Fruit fly (Drosophila melanogaster) whole organism, embryonic: ENCODE data around the gene cype.
A peak's percentile ranks its signal among the peaks of the same experiment; 100 is the strongest.

Experiments
- Bdp1 ChIP-seq: fragments of 200-800 bp; sonication (Bioruptor generic); optimal IDR thresholded peaks from 3 replicates; lab custom pipeline; 2016; ENCODE audit warnings: missing biosample characterization, missing genetic modification characterization
- C15 ChIP-seq: fragments of 200-800 bp; sonication (Bioruptor generic); IDR thresholded peaks from 3 replicates; pipeline ENCODE4 v1.3.6; 2022; ENCODE audit warnings: missing biosample characterization, missing genetic modification characterization
- CG11504 ChIP-seq: fragments of 200-800 bp; sonication (Bioruptor generic); optimal IDR thresholded peaks from 3 replicates; lab custom pipeline; 2019; ENCODE audit warnings: missing biosample characterization, mild to moderate bottlenecking, missing genetic modification characterization, moderate library complexity
- CTCF ChIP-seq: fragments of 200-800 bp; sonication (Bioruptor generic); optimal IDR thresholded peaks from 2 replicates; lab custom pipeline; 2017; ENCODE audit warnings: missing biosample characterization, mild to moderate bottlenecking, missing genetic modification characterization, moderate library complexity
- Neu2 ChIP-seq: fragments of 200-800 bp; sonication (Bioruptor generic); optimal IDR thresholded peaks from 3 replicates; lab custom pipeline; 2016; ENCODE audit warnings: missing biosample characterization, missing genetic modification characterization, borderline replicate concordance
- Vsx1 ChIP-seq: fragments of 200-800 bp; sonication (Bioruptor generic); optimal IDR thresholded peaks from 2 replicates; lab custom pipeline; 2017; ENCODE audit warnings: missing biosample characterization, mild to moderate bottlenecking, missing genetic modification characterization, missing genetic modification reagents
- lov ChIP-seq, 2 experiments: fragments of 200-800 bp in 1 of 2; fragments of >200 bp in 1 of 2; sonication (Bioruptor generic) in 1 of 2; IDR thresholded peaks in 1 of 2; optimal IDR thresholded peaks in 1 of 2; 2 replicates in 1 of 2; 3 replicates in 1 of 2; pipeline versions ENCODE4 v1.3.6 to Lab custom; 2017 to 2022; ENCODE audit warnings: missing biosample characterization in 1 of 2, missing genetic modification characterization in 1 of 2
- pita ChIP-seq: fragments of 200-800 bp; sonication (Bioruptor generic); optimal IDR thresholded peaks from 2 replicates; lab custom pipeline; 2017; ENCODE audit warnings: missing biosample characterization, mild to moderate bottlenecking, missing genetic modification characterization
- slbo ChIP-seq: fragments of 200-800 bp; sonication (Bioruptor generic); IDR thresholded peaks from 2 replicates; pipeline ENCODE4 v1.3.6; 2022; ENCODE audit warnings: missing biosample characterization, missing genetic modification characterization
- sna ChIP-seq: fragments of 200-800 bp; sonication (Bioruptor generic); IDR thresholded peaks from 2 replicates; pipeline ENCODE4 v1.3.6; 2022; ENCODE audit warnings: missing biosample characterization, missing genetic modification characterization; ENCODE audit not compliant: partially characterized antibody

DNA sequence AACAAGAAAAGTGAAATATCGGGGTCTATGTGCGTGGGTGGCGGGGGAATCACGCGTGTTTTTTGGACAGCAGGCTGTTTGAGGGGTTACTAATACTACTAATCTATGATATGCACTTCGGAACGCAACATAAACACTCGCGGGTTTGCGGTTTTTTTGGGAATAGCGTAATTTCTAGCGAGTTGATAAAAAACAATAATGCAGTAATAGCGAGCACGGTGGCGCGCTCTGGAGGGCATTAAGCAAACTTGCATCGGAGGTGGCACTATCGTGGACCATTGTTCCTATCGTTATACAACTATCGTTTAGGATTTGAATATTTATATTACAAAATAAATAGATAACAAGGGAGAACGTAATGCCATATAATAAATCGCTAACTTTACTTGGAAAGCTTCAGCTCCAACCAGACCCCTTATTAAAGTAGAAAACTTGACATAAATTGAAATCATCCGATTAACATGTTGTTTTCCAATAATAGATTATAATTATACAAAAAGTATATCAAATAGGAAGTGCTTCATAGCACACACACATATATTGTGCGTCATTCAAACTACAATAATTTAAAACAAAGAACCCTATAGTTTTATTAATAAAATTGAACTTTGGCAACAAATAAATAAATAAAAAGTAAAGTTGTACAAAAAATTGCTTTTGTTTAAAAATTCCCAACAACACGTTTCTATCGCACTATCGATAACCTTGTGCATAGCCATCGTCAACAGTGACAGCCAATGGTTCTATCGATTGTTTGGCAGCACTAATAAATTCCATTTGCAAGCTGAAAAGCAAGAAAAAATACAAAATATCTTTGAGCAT is 48.5 kb upstream of the cype start, which contains the start of the genes Nin and Bub1:
- TF ChIP-seq lov (optimal IDR thresholded peaks at IDR 0.05; lab: Kevin White, UChicago) = no peak
- no peak for TF ChIP-seq lov (GFP tag; IDR thresholded peaks at IDR 0.05; lab: Robert Waterston, UW)
- TF ChIP-seq Bdp1 (GFP tag; lab: Kevin White, UChicago) = no peak
- no peak for TF ChIP-seq Vsx1
- TF ChIP-seq sna (GFP tag; lab: Robert Waterston, UW) = peak; percentile 60
- no peak for TF ChIP-seq CG11504
- no peak for TF ChIP-seq C15 (GFP tag; lab: Robert Waterston, UW)
- no peak for TF ChIP-seq Neu2
- TF ChIP-seq CTCF (GFP tag; lab: Kevin White, UChicago) = peak; percentile 92
- TF ChIP-seq slbo (GFP tag; lab: Robert Waterston, UW) = peak; percentile 81
- no peak for TF ChIP-seq pita (GFP tag; lab: Kevin White, UChicago)
